Fruit fly (Drosophila melanogaster) whole organism, embryonic: Measurements from ENCODE around the gene CG33640.

Source experiments
- Asciz ChIP-seq: fragments of 200-800 bp; sonication (Bioruptor generic); optimal IDR thresholded peaks from 2 replicates; lab custom pipeline; 2017; ENCODE audit warnings: missing biosample characterization, mild to moderate bottlenecking, missing genetic modification characterization, missing genetic modification reagents
- B-H2 ChIP-seq: fragments of 200-800 bp; sonication (Bioruptor generic); optimal IDR thresholded peaks from 2 replicates; lab custom pipeline; 2018; ENCODE audit warnings: missing biosample characterization, mild to moderate bottlenecking, missing genetic modification characterization
- Bdp1 ChIP-seq: fragments of 200-800 bp; sonication (Bioruptor generic); optimal IDR thresholded peaks from 3 replicates; lab custom pipeline; 2016; ENCODE audit warnings: missing biosample characterization, missing genetic modification characterization
- Bteb2 ChIP-seq: fragments of 200-800 bp; sonication (Bioruptor generic); optimal IDR thresholded peaks from 2 replicates; lab custom pipeline; 2016; ENCODE audit warnings: missing biosample characterization, missing genetic modification characterization
- CG10959 ChIP-seq: fragments of 200-800 bp; sonication (Bioruptor generic); IDR thresholded peaks from 2 replicates; pipeline ENCODE4 v1.3.6; 2022; ENCODE audit warnings: missing biosample characterization, missing genetic modification characterization
- CG11456 ChIP-seq: fragments of 200-800 bp; sonication (Bioruptor generic); IDR thresholded peaks from 3 replicates; pipeline ENCODE4 v1.3.6; 2022; ENCODE audit warnings: missing biosample characterization, missing genetic modification characterization
- CG13894 ChIP-seq: fragments of 200-800 bp; sonication (Bioruptor generic); optimal IDR thresholded peaks from 3 replicates; lab custom pipeline; 2018; ENCODE audit warnings: missing biosample characterization, mild to moderate bottlenecking, missing genetic modification characterization, moderate library complexity
- CG14014 ChIP-seq: fragments of 200-800 bp; sonication (Bioruptor generic); IDR thresholded peaks from 2 replicates; pipeline ENCODE4 v1.3.6; 2022; ENCODE audit warnings: missing biosample characterization, missing genetic modification characterization
- CG14710 ChIP-seq: fragments of 200-800 bp; sonication (Bioruptor generic); optimal IDR thresholded peaks from 3 replicates; lab custom pipeline; 2019; ENCODE audit warnings: missing biosample characterization, mild to moderate bottlenecking, missing genetic modification characterization, moderate library complexity
- CG15479 ChIP-seq: fragments of 200-800 bp; sonication (Bioruptor generic); optimal IDR thresholded peaks from 3 replicates; lab custom pipeline; 2019; ENCODE audit warnings: missing biosample characterization, mild to moderate bottlenecking, missing genetic modification characterization, moderate library complexity
- CG1602 ChIP-seq: fragments of 200-800 bp; sonication (Bioruptor generic); optimal IDR thresholded peaks from 3 replicates; lab custom pipeline; 2016; ENCODE audit warnings: missing biosample characterization, missing genetic modification characterization
- CG17829 ChIP-seq: fragments of 200-800 bp; optimal IDR thresholded peaks from 2 replicates; lab custom pipeline; 2019; ENCODE audit warnings: missing biosample characterization, mild to moderate bottlenecking, missing genetic modification characterization, moderate library complexity
- CG18764 ChIP-seq: fragments of 200-800 bp; sonication (Bioruptor generic); optimal IDR thresholded peaks from 3 replicates; lab custom pipeline; 2016; ENCODE audit warnings: missing biosample characterization, missing genetic modification characterization
- CG2120 ChIP-seq: fragments of 200-800 bp; sonication (Bioruptor generic); optimal IDR thresholded peaks from 3 replicates; lab custom pipeline; 2016; ENCODE audit warnings: missing biosample characterization, missing genetic modification characterization
- CG3065 ChIP-seq: fragments of 200-800 bp; sonication (Bioruptor generic); optimal IDR thresholded peaks from 2 replicates; lab custom pipeline; 2016; ENCODE audit warnings: missing biosample characterization, missing genetic modification characterization
- CG34224 ChIP-seq: fragments of 200-800 bp; sonication (Bioruptor generic); IDR thresholded peaks from 3 replicates; pipeline ENCODE4 v1.3.6; 2022; ENCODE audit warnings: missing biosample characterization, missing genetic modification characterization; ENCODE audit not compliant: partially characterized antibody
- CG3838 ChIP-seq: fragments of 200-800 bp; sonication (Bioruptor generic); optimal IDR thresholded peaks from 3 replicates; lab custom pipeline; 2016; ENCODE audit warnings: missing biosample characterization, missing genetic modification characterization
- CG5245 ChIP-seq: fragments of 200-800 bp; sonication (Bioruptor generic); optimal IDR thresholded peaks from 3 replicates; lab custom pipeline; 2016; ENCODE audit warnings: missing biosample characterization, missing genetic modification characterization
- CG5953 ChIP-seq: fragments of 200-800 bp; sonication (Bioruptor generic); IDR thresholded peaks from 2 replicates; pipeline ENCODE4 v1.3.6; 2022; ENCODE audit warnings: missing biosample characterization, missing genetic modification characterization
- CG7556 ChIP-seq: fragments of 200-800 bp; sonication (Bioruptor generic); optimal IDR thresholded peaks from 2 replicates; lab custom pipeline; 2017; ENCODE audit warnings: missing biosample characterization, mild to moderate bottlenecking, missing genetic modification characterization
- CG8765 ChIP-seq: fragments of 200-800 bp; sonication (Bioruptor generic); IDR thresholded peaks from 2 replicates; pipeline ENCODE4 v1.3.6; 2022; ENCODE audit warnings: missing biosample characterization, missing genetic modification characterization
- CHES-1-like ChIP-seq: fragments of 200-800 bp; sonication (Bioruptor generic); optimal IDR thresholded peaks from 2 replicates; lab custom pipeline; 2016; ENCODE audit warnings: missing biosample characterization, missing genetic modification characterization
- E2f1 ChIP-seq: fragments of 200-800 bp; sonication (Bioruptor generic); IDR thresholded peaks from 2 replicates; pipeline ENCODE4 v1.3.6; 2022; ENCODE audit warnings: missing biosample characterization, missing genetic modification characterization
- H15 ChIP-seq: fragments of 200-800 bp; sonication (Bioruptor generic); IDR thresholded peaks from 3 replicates; pipeline ENCODE4 v1.3.6; 2022; ENCODE audit warnings: missing biosample characterization, missing genetic modification characterization
- HmgZ ChIP-seq: fragments of 200-800 bp; sonication (Bioruptor generic); optimal IDR thresholded peaks from 2 replicates; lab custom pipeline; 2018; ENCODE audit warnings: missing biosample characterization, mild to moderate bottlenecking, missing genetic modification characterization
- MTF-1 ChIP-seq: fragments of 200-800 bp; sonication (Bioruptor generic); optimal IDR thresholded peaks from 2 replicates; lab custom pipeline; 2018; ENCODE audit warnings: missing biosample characterization, mild to moderate bottlenecking, missing genetic modification characterization, borderline replicate concordance
- Neu2 ChIP-seq: fragments of 200-800 bp; sonication (Bioruptor generic); optimal IDR thresholded peaks from 3 replicates; lab custom pipeline; 2016; ENCODE audit warnings: missing biosample characterization, missing genetic modification characterization, borderline replicate concordance
- Oaz ChIP-seq: fragments of 200-800 bp; sonication (Bioruptor generic); IDR thresholded peaks from 2 replicates; pipeline ENCODE4 v1.3.6; 2022; ENCODE audit warnings: missing biosample characterization, missing genetic modification characterization
- Rfx ChIP-seq: fragments of 200-800 bp; sonication (Bioruptor generic); IDR thresholded peaks from 2 replicates; pipeline ENCODE4 v1.3.6; 2022; ENCODE audit warnings: missing biosample characterization, missing genetic modification characterization
- Scr ChIP-seq: fragments of 200-800 bp; sonication (Bioruptor generic); IDR thresholded peaks from 2 replicates; pipeline ENCODE4 v1.3.6; 2022; ENCODE audit warnings: missing biosample characterization, missing genetic modification characterization; ENCODE audit not compliant: partially characterized antibody
- Trl ChIP-seq, 3 experiments: fragments of >200 bp in 2 of 3; fragments of 200-800 bp in 1 of 3; sonication (Bioruptor generic) in 1 of 3; optimal IDR thresholded peaks; 2 replicates in 1 of 3; 3 replicates in 2 of 3; lab custom pipeline; 2016 to 2017; ENCODE audit warnings: missing biosample characterization in 1 of 3, missing genetic modification characterization in 1 of 3
- amos ChIP-seq: fragments of 200-800 bp; sonication (Bioruptor generic); IDR thresholded peaks from 2 replicates; pipeline ENCODE4 v1.3.6; 2022; ENCODE audit warnings: missing biosample characterization, missing genetic modification characterization; ENCODE audit not compliant: partially characterized antibody
- ash1 ChIP-seq: fragments of 200-800 bp; sonication (Bioruptor generic); optimal IDR thresholded peaks from 2 replicates; lab custom pipeline; 2018; ENCODE audit warnings: missing biosample characterization, mild to moderate bottlenecking, missing genetic modification characterization
- bigmax ChIP-seq: fragments of 200-800 bp; sonication (Bioruptor generic); optimal IDR thresholded peaks from 2 replicates; lab custom pipeline; 2018; ENCODE audit warnings: missing biosample characterization, mild to moderate bottlenecking, missing genetic modification characterization
- br ChIP-seq: fragments of >200 bp; optimal IDR thresholded peaks from 2 replicates; lab custom pipeline; 2017
- crol ChIP-seq: fragments of 200-800 bp; sonication (Bioruptor generic); IDR thresholded peaks from 2 replicates; pipeline ENCODE4 v1.3.6; 2022; ENCODE audit warnings: missing biosample characterization, missing genetic modification characterization
- cwo ChIP-seq: fragments of 200-800 bp; sonication (Bioruptor generic); optimal IDR thresholded peaks from 3 replicates; lab custom pipeline; 2017; ENCODE audit warnings: missing biosample characterization, missing genetic modification characterization, mild to moderate bottlenecking, moderate library complexity, missing genetic modification reagents
- dmrt11E ChIP-seq: fragments of 200-800 bp; sonication (Bioruptor generic); optimal IDR thresholded peaks from 3 replicates; lab custom pipeline; 2018; ENCODE audit warnings: missing biosample characterization, mild to moderate bottlenecking, missing genetic modification characterization, moderate library complexity
- dmrt99B ChIP-seq: fragments of 200-800 bp; sonication (Bioruptor generic); optimal IDR thresholded peaks from 2 replicates; lab custom pipeline; 2018; ENCODE audit warnings: missing biosample characterization, mild to moderate bottlenecking, missing genetic modification characterization, moderate library complexity
- dysf ChIP-seq: fragments of 200-800 bp; sonication (Bioruptor generic); IDR thresholded peaks from 3 replicates; pipeline ENCODE4 v1.3.6; 2022; ENCODE audit warnings: missing biosample characterization, missing genetic modification characterization
- en ChIP-seq: fragments of 200-800 bp; sonication (Bioruptor generic); optimal IDR thresholded peaks from 2 replicates; lab custom pipeline; 2016; ENCODE audit warnings: missing biosample characterization, missing genetic modification characterization
- ewg ChIP-seq: fragments of 200-800 bp; sonication (Bioruptor generic); optimal IDR thresholded peaks from 3 replicates; lab custom pipeline; 2017; ENCODE audit warnings: mild to moderate bottlenecking, missing biosample characterization, missing genetic modification reagents, missing genetic modification characterization
- fru ChIP-seq: fragments of >200 bp; optimal IDR thresholded peaks from 2 replicates; lab custom pipeline; 2017
- gsb ChIP-seq: fragments of 200-800 bp; sonication (Bioruptor generic); IDR thresholded peaks from 2 replicates; pipeline ENCODE4 v1.3.6; 2022; ENCODE audit warnings: missing biosample characterization, missing genetic modification characterization
- her ChIP-seq: fragments of 200-800 bp; sonication (Bioruptor generic); optimal IDR thresholded peaks from 2 replicates; lab custom pipeline; 2016; ENCODE audit warnings: missing biosample characterization, missing genetic modification characterization
- peb ChIP-seq: fragments of 200-800 bp; sonication (Bioruptor generic); IDR thresholded peaks from 2 replicates; pipeline ENCODE4 v1.3.6; 2022; ENCODE audit warnings: missing biosample characterization, missing genetic modification characterization
- ranshi ChIP-seq: fragments of 200-800 bp; sonication (Bioruptor generic); IDR thresholded peaks from 2 replicates; pipeline ENCODE4 v1.3.6; 2022; ENCODE audit warnings: missing biosample characterization, missing genetic modification characterization
- sc ChIP-seq, 3 experiments: fragments of >200 bp in 2 of 3; fragments of 200-800 bp in 1 of 3; sonication (Bioruptor generic) in 1 of 3; optimal IDR thresholded peaks; 2 replicates in 2 of 3; 3 replicates in 1 of 3; lab custom pipeline; 2017; ENCODE audit warnings: mild to moderate bottlenecking in 1 of 3, missing biosample characterization in 1 of 3, missing genetic modification characterization in 1 of 3, missing genetic modification reagents in 1 of 3
- sim ChIP-seq: fragments of 200-800 bp; sonication (Bioruptor generic); IDR thresholded peaks from 2 replicates; pipeline ENCODE4 v1.3.6; 2022; ENCODE audit warnings: missing biosample characterization, missing genetic modification characterization
- sna ChIP-seq: fragments of 200-800 bp; sonication (Bioruptor generic); IDR thresholded peaks from 2 replicates; pipeline ENCODE4 v1.3.6; 2022; ENCODE audit warnings: missing biosample characterization, missing genetic modification characterization; ENCODE audit not compliant: partially characterized antibody
- unpg ChIP-seq: fragments of 200-800 bp; sonication (Bioruptor generic); optimal IDR thresholded peaks from 3 replicates; lab custom pipeline; 2018; ENCODE audit warnings: missing biosample characterization, mild to moderate bottlenecking, missing genetic modification characterization, moderate library complexity

Gene CG33640

dm6 chr2L:13570982-13571426 lies 43.4 kb downstream of the CG33640 start (continued):
- TF ChIP-seq HmgZ (tag; lab: Kevin White, UChicago) (no peak), CHES-1-like (GFP tag; lab: Kevin White, UChicago) (no peak), MTF-1 (GFP tag; lab: Kevin White, UChicago) (no peak), unpg (GFP tag; lab: Kevin White, UChicago) (peak; percentile 47), Neu2 (no peak), CG34224 (GFP tag; lab: Robert Waterston, UW) (no peak), peb (peak; percentile 29; the same call in 1 of the 2 replicates), CG5245 (GFP tag; lab: Kevin White, UChicago) (no peak), Bdp1 (GFP tag; lab: Kevin White, UChicago) (no peak), fru (no peak), CG18764 (GFP tag; lab: Kevin White, UChicago) (no peak), en (GFP tag; lab: Kevin White, UChicago) (no peak), Rfx (GFP tag; lab: Robert Waterston, UW) (no peak), E2f1 (no peak), ranshi (GFP tag; lab: Robert Waterston, UW) (no peak), CG3065 (GFP tag; lab: Kevin White, UChicago) (no peak), Asciz (GFP tag; lab: Kevin White, UChicago) (peak; percentile 39), dysf (0 out of 3 replicates have a peak, but pooled peaks have one; percentile 25), dmrt11E (tag; lab: Kevin White, UChicago) (no peak), CG15479 (GFP tag; lab: Kevin White, UChicago) (no peak), CG11456 (GFP tag; lab: Robert Waterston, UW) (no peak), ash1 (no peak), Trl (optimal IDR thresholded peaks at IDR 0.05; lab: Kevin White, UChicago) (no peak), Trl (GFP tag; optimal IDR thresholded peaks at IDR 0.05; lab: Kevin White, UChicago) (no peak), H15 (GFP tag; lab: Robert Waterston, UW) (0 out of 3 replicates have a peak, but pooled peaks have one; percentile 22), CG7556 (peak; percentile 41), br (no peak), her (GFP tag; lab: Kevin White, UChicago) (no peak), CG5953 (GFP tag; lab: Robert Waterston, UW) (no peak), sc (optimal IDR thresholded peaks at IDR 0.05; lab: Kevin White, UChicago) (no peak), sc (GFP tag; optimal IDR thresholded peaks at IDR 0.05; lab: Kevin White, UChicago) (peak; percentile 5), dmrt99B (tag; lab: Kevin White, UChicago) (peak; percentile 63), CG10959 (no peak), CG13894 (tag; lab: Kevin White, UChicago) (no peak), gsb (GFP tag; lab: Robert Waterston, UW) (no peak), cwo (GFP tag; lab: Kevin White, UChicago) (peak; percentile 14), CG8765 (no peak), CG3838 (GFP tag; lab: Kevin White, UChicago) (no peak), CG14710 (tag; lab: Kevin White, UChicago) (peak; percentile 54), Scr (GFP tag; lab: Robert Waterston, UW) (no peak), bigmax (GFP tag; lab: Kevin White, UChicago) (no peak), CG2120 (GFP tag; lab: Kevin White, UChicago) (no peak), sna (no peak), sim (GFP tag; lab: Robert Waterston, UW) (no peak), CG1602 (GFP tag; lab: Kevin White, UChicago) (no peak), B-H2 (GFP tag; lab: Kevin White, UChicago) (no peak), Oaz (GFP tag; lab: Robert Waterston, UW) (no peak), CG14014 (GFP tag; lab: Robert Waterston, UW) (0 out of 2 replicates have a peak, but pooled peaks have one; percentile 12), ewg (peak; percentile 9), CG17829 (tag; lab: Kevin White, UChicago) (no peak), amos (no peak), Bteb2 (no peak), crol (no peak)
